Fruit fly (Drosophila melanogaster) whole organism, embryonic: ENCODE data around the gene mfr.

Source experiments
- Bteb2 ChIP-seq: fragments of 200-800 bp; sonication (Bioruptor generic); optimal IDR thresholded peaks from 2 replicates; lab custom pipeline; 2016; ENCODE audit warnings: missing biosample characterization, missing genetic modification characterization
- CG10543 ChIP-seq: fragments of 200-800 bp; sonication (Bioruptor generic); optimal IDR thresholded peaks from 3 replicates; lab custom pipeline; 2017; ENCODE audit warnings: missing biosample characterization, mild to moderate bottlenecking, missing genetic modification characterization, moderate library complexity
- CG10979 ChIP-seq: fragments of 200-800 bp; sonication (Bioruptor generic); optimal IDR thresholded peaks from 2 replicates; lab custom pipeline; 2018; ENCODE audit warnings: missing biosample characterization, mild to moderate bottlenecking, missing genetic modification characterization, moderate library complexity
- CG11093 ChIP-seq: fragments of 200-800 bp; sonication (Bioruptor generic); IDR thresholded peaks from 3 replicates; pipeline ENCODE4 v1.3.6; 2022; ENCODE audit warnings: missing biosample characterization, missing genetic modification characterization
- CG11504 ChIP-seq: fragments of 200-800 bp; sonication (Bioruptor generic); optimal IDR thresholded peaks from 3 replicates; lab custom pipeline; 2019; ENCODE audit warnings: missing biosample characterization, mild to moderate bottlenecking, missing genetic modification characterization, moderate library complexity
- CG12299 ChIP-seq: fragments of 200-800 bp; sonication (Bioruptor generic); optimal IDR thresholded peaks from 2 replicates; lab custom pipeline; 2018; ENCODE audit warnings: missing biosample characterization, mild to moderate bottlenecking, missing genetic modification characterization
- CG13287 ChIP-seq: fragments of 200-800 bp; sonication (Bioruptor generic); IDR thresholded peaks from 2 replicates; pipeline ENCODE4 v1.3.6; 2022; ENCODE audit warnings: missing biosample characterization, missing genetic modification characterization; ENCODE audit not compliant: partially characterized antibody
- CG13775 ChIP-seq: fragments of 200-800 bp; sonication (Bioruptor generic); optimal IDR thresholded peaks from 3 replicates; lab custom pipeline; 2017; ENCODE audit warnings: missing biosample characterization, mild to moderate bottlenecking, missing genetic modification characterization
- CG17361 ChIP-seq: fragments of 200-800 bp; sonication (Bioruptor generic); IDR thresholded peaks from 3 replicates; pipeline ENCODE4 v1.3.6; 2022; ENCODE audit warnings: missing biosample characterization, missing genetic modification characterization
- CG17568 ChIP-seq: fragments of 200-800 bp; sonication (Bioruptor generic); optimal IDR thresholded peaks from 2 replicates; lab custom pipeline; 2018; ENCODE audit warnings: missing biosample characterization, mild to moderate bottlenecking, missing genetic modification characterization, moderate library complexity
- CG17802 ChIP-seq: fragments of 200-800 bp; sonication (Bioruptor generic); optimal IDR thresholded peaks from 2 replicates; lab custom pipeline; 2018; ENCODE audit warnings: missing biosample characterization, mild to moderate bottlenecking, missing genetic modification characterization, moderate library complexity
- CG3726 ChIP-seq: fragments of 200-800 bp; sonication (Bioruptor generic); IDR thresholded peaks from 3 replicates; pipeline ENCODE4, ENCODE4 v1.3.6; 2022; ENCODE audit warnings: missing biosample characterization, missing genetic modification characterization
- CG43689 ChIP-seq: fragments of 200-800 bp; sonication (Bioruptor generic); IDR thresholded peaks from 2 replicates; pipeline ENCODE4 v1.3.6; 2022; ENCODE audit warnings: missing biosample characterization, missing genetic modification characterization
- CG4854 ChIP-seq: fragments of 200-800 bp; sonication (Bioruptor generic); optimal IDR thresholded peaks from 2 replicates; lab custom pipeline; 2016; ENCODE audit warnings: missing biosample characterization, missing genetic modification characterization, inconsistent platforms
- CG5180 ChIP-seq: fragments of 200-800 bp; sonication (Bioruptor generic); optimal IDR thresholded peaks from 3 replicates; lab custom pipeline; 2017; ENCODE audit warnings: missing biosample characterization, missing genetic modification characterization, mild to moderate bottlenecking, moderate library complexity, missing genetic modification reagents
- CG5953 ChIP-seq: fragments of 200-800 bp; sonication (Bioruptor generic); IDR thresholded peaks from 2 replicates; pipeline ENCODE4 v1.3.6; 2022; ENCODE audit warnings: missing biosample characterization, missing genetic modification characterization
- CG7271 ChIP-seq: fragments of 200-800 bp; sonication (Bioruptor generic); optimal IDR thresholded peaks from 2 replicates; lab custom pipeline; 2018; ENCODE audit warnings: missing biosample characterization, mild to moderate bottlenecking, missing genetic modification characterization, moderate library complexity
- CG7357 ChIP-seq: fragments of 200-800 bp; sonication (Bioruptor generic); IDR thresholded peaks from 3 replicates; pipeline ENCODE4 v1.3.6; 2022; ENCODE audit warnings: missing biosample characterization, missing genetic modification characterization
- CG8478 ChIP-seq: fragments of >200 bp; optimal IDR thresholded peaks from 2 replicates; lab custom pipeline; 2018
- CG8765 ChIP-seq: fragments of 200-800 bp; sonication (Bioruptor generic); IDR thresholded peaks from 2 replicates; pipeline ENCODE4 v1.3.6; 2022; ENCODE audit warnings: missing biosample characterization, missing genetic modification characterization
- CrebB ChIP-seq: fragments of 200-800 bp; sonication (Bioruptor generic); optimal IDR thresholded peaks from 3 replicates; lab custom pipeline; 2018; ENCODE audit warnings: missing biosample characterization, mild to moderate bottlenecking, missing genetic modification characterization
- Dref ChIP-seq: fragments of 200-800 bp; sonication (Bioruptor generic); IDR thresholded peaks from 2 replicates; pipeline ENCODE4 v1.3.6; 2022; ENCODE audit warnings: missing biosample characterization, missing genetic modification characterization
- Drgx ChIP-seq: fragments of 200-800 bp; sonication (Bioruptor generic); IDR thresholded peaks from 2 replicates; pipeline ENCODE4 v1.3.6; 2022; ENCODE audit warnings: missing biosample characterization, missing genetic modification characterization
- Fer3 ChIP-seq: fragments of 200-800 bp; sonication (Bioruptor generic); optimal IDR thresholded peaks from 2 replicates; lab custom pipeline; 2018; ENCODE audit warnings: missing biosample characterization, mild to moderate bottlenecking, missing genetic modification characterization, moderate library complexity
- GATAe ChIP-seq: fragments of 200-800 bp; sonication (Bioruptor generic); conservative IDR thresholded peaks from 2 replicates; pipeline ENCODE4 v1.3.6; 2022; ENCODE audit warnings: missing biosample characterization, missing genetic modification characterization
- HLH3B ChIP-seq: fragments of 200-800 bp; sonication (Bioruptor generic); IDR thresholded peaks from 2 replicates; pipeline ENCODE4 v1.3.6; 2022; ENCODE audit warnings: missing biosample characterization, missing genetic modification characterization
- HmgZ ChIP-seq: fragments of 200-800 bp; sonication (Bioruptor generic); optimal IDR thresholded peaks from 2 replicates; lab custom pipeline; 2018; ENCODE audit warnings: missing biosample characterization, mild to moderate bottlenecking, missing genetic modification characterization
- Hr51 ChIP-seq, 2 experiments: fragments of 200-800 bp; sonication (Bioruptor generic); optimal IDR thresholded peaks; 2 replicates in 1 of 2; 3 replicates in 1 of 2; lab custom pipeline; 2016 to 2018; ENCODE audit warnings: missing biosample characterization in 2 of 2, missing genetic modification characterization in 2 of 2, mild to moderate bottlenecking in 1 of 2, moderate library complexity in 1 of 2
- MESR4 ChIP-seq: fragments of 200-800 bp; sonication (Bioruptor generic); optimal IDR thresholded peaks from 2 replicates; lab custom pipeline; 2018; ENCODE audit warnings: missing biosample characterization, mild to moderate bottlenecking, missing genetic modification characterization, moderate library complexity
- Med ChIP-seq: fragments of 200-800 bp; sonication (Bioruptor generic); peaks from one replicate; lab custom pipeline; 2016; ENCODE audit warnings: missing biosample characterization, missing genetic modification characterization, mild to moderate bottlenecking, inconsistent platforms, moderate library complexity
- Nf-YA ChIP-seq: fragments of 200-800 bp; sonication (Bioruptor generic); IDR thresholded peaks from 2 replicates; pipeline ENCODE4 v1.3.6; 2022; ENCODE audit warnings: missing biosample characterization, missing genetic modification characterization
- ac ChIP-seq: fragments of 200-800 bp; sonication (Bioruptor generic); optimal IDR thresholded peaks from 3 replicates; lab custom pipeline; 2017; ENCODE audit warnings: missing biosample characterization, mild to moderate bottlenecking, missing genetic modification characterization
- caup ChIP-seq: fragments of 200-800 bp; sonication (Bioruptor generic); optimal IDR thresholded peaks from 3 replicates; lab custom pipeline; 2017; ENCODE audit warnings: missing biosample characterization, mild to moderate bottlenecking, missing genetic modification characterization, moderate library complexity; ENCODE audit not compliant: severe bottlenecking
- chinmo ChIP-seq: fragments of 200-800 bp; sonication (Bioruptor generic); IDR thresholded peaks from 4 replicates; pipeline ENCODE4 v1.3.6; 2022; ENCODE audit warnings: missing biosample characterization, missing genetic modification characterization; ENCODE audit not compliant: partially characterized antibody
- disco-r ChIP-seq: fragments of 200-800 bp; sonication (Bioruptor generic); optimal IDR thresholded peaks from 2 replicates; lab custom pipeline; 2016; ENCODE audit warnings: missing biosample characterization, missing genetic modification characterization
- ewg ChIP-seq: fragments of 200-800 bp; sonication (Bioruptor generic); optimal IDR thresholded peaks from 3 replicates; lab custom pipeline; 2017; ENCODE audit warnings: mild to moderate bottlenecking, missing biosample characterization, missing genetic modification reagents, missing genetic modification characterization
- eyg ChIP-seq: fragments of 200-800 bp; sonication (Bioruptor generic); optimal IDR thresholded peaks from 3 replicates; lab custom pipeline; 2016; ENCODE audit warnings: missing biosample characterization, missing genetic modification characterization
- fd3F ChIP-seq: fragments of 200-800 bp; sonication (Bioruptor generic); optimal IDR thresholded peaks from 2 replicates; lab custom pipeline; 2018; ENCODE audit warnings: missing biosample characterization, mild to moderate bottlenecking, missing genetic modification characterization, moderate library complexity
- gce ChIP-seq: fragments of 200-800 bp; sonication (Bioruptor generic); IDR thresholded peaks from 3 replicates; pipeline ENCODE4 v1.3.6; 2022; ENCODE audit warnings: missing biosample characterization, missing genetic modification characterization
- ham ChIP-seq: fragments of 200-800 bp; sonication (Bioruptor generic); IDR thresholded peaks from 2 replicates; pipeline ENCODE4 v1.3.6; 2022; ENCODE audit warnings: missing biosample characterization, missing genetic modification characterization
- hkb ChIP-seq, 2 experiments: fragments of 200-800 bp in 1 of 2; fragments of >200 bp in 1 of 2; sonication (Bioruptor generic) in 1 of 2; IDR thresholded peaks in 1 of 2; optimal IDR thresholded peaks in 1 of 2; 2 replicates each; pipeline versions ENCODE4 v1.3.6 to Lab custom; 2017 to 2022; ENCODE audit warnings: missing biosample characterization in 1 of 2, missing genetic modification characterization in 1 of 2
- jigr1 ChIP-seq: fragments of 200-800 bp; sonication (Bioruptor generic); IDR thresholded peaks from 3 replicates; pipeline ENCODE4 v1.3.6; 2022; ENCODE audit warnings: missing biosample characterization, missing genetic modification characterization
- mam ChIP-seq: fragments of 200-800 bp; sonication (Bioruptor generic); optimal IDR thresholded peaks from 3 replicates; lab custom pipeline; 2016; ENCODE audit warnings: missing biosample characterization, missing genetic modification characterization
- ro ChIP-seq: fragments of 200-800 bp; sonication (Bioruptor generic); IDR thresholded peaks from 2 replicates; pipeline ENCODE4 v1.3.6; 2022; ENCODE audit warnings: missing biosample characterization, missing genetic modification characterization
- sens ChIP-seq: fragments of 200-800 bp; sonication (Bioruptor generic); peaks from one replicate; lab custom pipeline; 2016; ENCODE audit warnings: missing biosample characterization, missing genetic modification characterization
- tap ChIP-seq: fragments of 200-800 bp; optimal IDR thresholded peaks from 3 replicates; lab custom pipeline; 2019; ENCODE audit warnings: missing biosample characterization, mild to moderate bottlenecking, missing genetic modification characterization, moderate library complexity

The mfr gene

DNA sequence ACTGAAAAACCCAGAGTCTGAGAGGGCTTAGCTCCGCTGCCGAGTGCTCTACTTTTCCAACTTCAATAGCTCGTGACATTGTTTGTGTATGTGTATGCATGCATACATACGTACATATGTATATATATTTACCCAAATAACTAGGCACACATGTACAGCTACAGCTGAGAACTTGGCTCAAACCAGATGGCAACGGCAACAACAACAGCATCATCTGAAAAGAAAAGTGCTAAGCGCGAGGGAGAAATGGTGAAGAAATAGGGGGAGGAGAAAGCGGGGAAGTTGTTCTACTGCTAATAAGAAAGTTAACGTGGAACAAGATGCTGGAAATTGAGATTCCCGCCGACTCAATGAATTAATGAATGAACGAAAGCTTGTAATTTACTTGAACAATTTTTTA is 12.5 kb upstream of the mfr start (continued):
- peak; percentile 4 for TF ChIP-seq tap (tag; lab: Kevin White, UChicago)
- TF ChIP-seq CG13775 (GFP tag; lab: Kevin White, UChicago) = no peak
- no peak for TF ChIP-seq ham
- TF ChIP-seq CG10979 (tag; lab: Kevin White, UChicago) = no peak
- no peak for TF ChIP-seq CG12299 (tag; lab: Kevin White, UChicago)
- no peak for TF ChIP-seq CG13287 (GFP tag; lab: Robert Waterston, UW)

DNA sequence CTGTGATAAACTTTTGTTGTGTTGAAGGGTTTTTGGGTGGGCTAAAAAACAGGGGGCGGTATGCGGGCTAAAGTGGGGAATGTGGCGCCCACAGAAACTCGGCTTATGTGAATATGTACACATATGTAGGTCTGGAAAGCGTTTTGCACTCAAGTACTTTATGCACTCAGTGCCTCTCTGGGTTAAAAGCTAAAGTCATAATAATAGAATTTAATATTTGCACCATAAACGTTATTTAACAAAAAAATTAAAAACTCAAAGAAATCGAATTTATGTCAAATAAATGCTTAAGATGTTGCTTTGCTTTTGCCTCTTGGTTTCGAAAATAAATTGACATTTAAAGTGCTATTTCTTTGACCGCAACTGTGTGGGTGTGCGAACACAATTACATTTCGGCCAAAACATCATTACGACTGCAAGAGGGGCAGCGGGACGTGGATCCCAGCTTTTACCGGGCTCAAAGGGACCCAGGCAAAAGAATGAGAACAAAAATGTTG is 12.0 kb upstream of the mfr start:
- TF ChIP-seq hkb (optimal IDR thresholded peaks at IDR 0.05; lab: Kevin White, UChicago) (no peak), hkb (GFP tag; IDR thresholded peaks at IDR 0.05; lab: Robert Waterston, UW) (0 out of 2 replicates have a peak, but pooled peaks have one; percentile 34), eyg (GFP tag; lab: Kevin White, UChicago) (no peak), jigr1 (no peak), CrebB (no peak), sens (GFP tag; lab: Kevin White, UChicago) (peak; percentile 68), Hr51 (GFP tag; optimal IDR thresholded peaks at IDR 0.05; lab: Kevin White, UChicago) (peak in 1 of 2 experiments; percentile 8), Drgx (GFP tag; lab: Robert Waterston, UW) (peak; percentile 49), Med (GFP tag; lab: Kevin White, UChicago) (peak; percentile 37), CG11093 (GFP tag; lab: Robert Waterston, UW) (no peak)
- TF ChIP-seq, all 482 proteins: peak for 5

dm6 chr3L:8920710-8921109 is 8.2 kb upstream of the mfr start:
- TF ChIP-seq CG4854 (GFP tag; lab: Kevin White, UChicago) = peak; percentile 36
- TF ChIP-seq MESR4 (GFP tag; lab: Kevin White, UChicago) = no peak
- peak; percentile 64 for TF ChIP-seq Fer3 (tag; lab: Kevin White, UChicago)
- TF ChIP-seq HmgZ (tag; lab: Kevin White, UChicago) = peak; percentile 2
- no peak for TF ChIP-seq jigr1
- TF ChIP-seq CG17802 (tag; lab: Kevin White, UChicago) = no peak
- TF ChIP-seq gce = peak; percentile 66; the same call in 1 of the 3 replicates
- peak; percentile 33 for TF ChIP-seq ewg (GFP tag; lab: Kevin White, UChicago)
- peak; percentile 39 for TF ChIP-seq Bteb2
- no peak for TF ChIP-seq CG8478
- no peak for TF ChIP-seq Dref (GFP tag; lab: Robert Waterston, UW)
- TF ChIP-seq mam (GFP tag; lab: Kevin White, UChicago) = peak; percentile 51
- no peak for TF ChIP-seq Nf-YA (GFP tag; lab: Robert Waterston, UW)
- 0 out of 2 replicates have a peak, but pooled peaks have one; percentile 23 for TF ChIP-seq ro (GFP tag; lab: Robert Waterston, UW)
- TF ChIP-seq caup (GFP tag; lab: Kevin White, UChicago) = peak; percentile 67
- TF ChIP-seq fd3F = peak; percentile 27
- peak; percentile 57; the same call in 2 of the 3 replicates for TF ChIP-seq CG17361 (GFP tag; lab: Robert Waterston, UW)
- peak; percentile 50; the same call in 1 of the 3 replicates for TF ChIP-seq CG3726 (GFP tag; lab: Robert Waterston, UW)
- no peak; the same call in 1 of the 2 replicates for TF ChIP-seq GATAe (GFP tag; lab: Robert Waterston, UW)
- no peak for TF ChIP-seq ac
- TF ChIP-seq disco-r = no peak
- no peak for TF ChIP-seq chinmo (GFP tag; lab: Robert Waterston, UW)
- TF ChIP-seq CG5953 (GFP tag; lab: Robert Waterston, UW) = 0 out of 2 replicates have a peak, but pooled peaks have one; percentile 26
- no peak for TF ChIP-seq CG8765
- peak; percentile 69; the same call in 1 of the 2 replicates for TF ChIP-seq HLH3B (GFP tag; lab: Robert Waterston, UW)
- TF ChIP-seq CG43689 (GFP tag; lab: Robert Waterston, UW) = peak; percentile 49
- TF ChIP-seq CG10543 (GFP tag; lab: Kevin White, UChicago) = no peak
- TF ChIP-seq CG7271 (tag; lab: Kevin White, UChicago) = no peak
- peak; percentile 51 for TF ChIP-seq CG10979 (tag; lab: Kevin White, UChicago)
- peak; percentile 58 for TF ChIP-seq CG5180 (GFP tag; lab: Kevin White, UChicago)
- peak; percentile 85 for TF ChIP-seq CG11504
- TF ChIP-seq CG7357 = peak; percentile 52; the same call in 1 of the 3 replicates
- peak; percentile 29 for TF ChIP-seq CG17568 (GFP tag; lab: Kevin White, UChicago)
